Fruit fly (Drosophila melanogaster): ENCODE results near the gene CG3847.
A peak's percentile ranks its signal among the peaks of the same experiment; 100 is the strongest.

The CG3847 gene

DNA sequence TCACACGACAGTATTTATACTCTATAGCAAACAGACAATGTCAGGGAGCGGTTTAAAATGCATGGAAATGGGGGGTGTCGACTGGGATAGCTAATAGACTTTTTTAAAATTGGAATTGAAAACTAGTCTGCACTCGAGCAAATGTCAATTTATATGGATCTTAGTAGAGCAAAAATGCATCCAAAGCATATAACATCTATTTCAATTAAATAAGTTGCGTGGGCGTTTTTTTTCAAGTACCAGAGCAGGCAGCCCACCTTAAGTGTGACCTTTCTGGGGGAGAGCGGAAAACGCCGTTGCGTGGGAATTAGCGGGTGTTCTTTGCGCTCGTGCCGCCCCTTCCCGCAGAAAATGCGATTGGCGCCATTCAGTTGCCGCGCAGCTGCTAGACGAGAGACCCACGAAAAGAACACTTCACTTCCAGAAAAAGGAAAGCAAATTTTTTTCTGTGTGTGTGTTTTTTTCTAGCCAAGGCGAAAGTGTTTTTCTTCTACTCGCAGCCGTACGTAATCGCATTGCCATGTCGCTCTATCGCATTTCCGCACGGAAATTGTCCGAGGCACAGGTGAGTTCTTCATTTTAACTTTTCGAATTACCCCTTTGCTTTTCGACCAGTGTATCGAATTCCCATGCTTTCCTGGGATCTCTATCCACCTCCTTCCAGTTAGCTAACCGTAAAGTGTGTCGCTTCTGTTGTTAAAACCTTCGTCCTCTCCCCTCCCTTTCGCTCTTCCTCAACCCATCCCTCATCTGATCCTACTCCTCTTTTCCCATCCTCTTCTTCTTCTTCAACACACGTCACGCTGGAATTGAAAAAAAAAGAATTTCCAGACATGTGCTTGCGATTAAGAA lies 5.2 kb downstream of the CG3847 start:
- TF ChIP-seq caup (GFP tag; optimal IDR thresholded peaks at IDR 0.05; ENCODE audit: severe bottlenecking), result peak; percentile 46
- no peak for TF ChIP-seq hb (GFP tag; IDR thresholded peaks at IDR 0.05; ENCODE audit: partially characterized antibody)
- TF ChIP-seq CG2116 (GFP tag; optimal IDR thresholded peaks at IDR 0.05), result peak; percentile 58
- TF ChIP-seq sens (GFP tag), result peak; percentile 35
- 0 out of 4 replicates have a peak, but pooled peaks have one; percentile 65 for TF ChIP-seq chinmo (GFP tag; IDR thresholded peaks at IDR 0.05; ENCODE audit: partially characterized antibody)
- TF ChIP-seq CG2120 (GFP tag; optimal IDR thresholded peaks at IDR 0.05), result peak; percentile 5
- TF ChIP-seq Bgb (GFP tag; IDR thresholded peaks at IDR 0.05; ENCODE audit: partially characterized antibody), result peak; percentile 43; the same call in 1 of the 2 replicates
- TF ChIP-seq gcm (GFP tag; optimal IDR thresholded peaks at IDR 0.05), result peak; percentile 16
- TF ChIP-seq chn (GFP tag; optimal IDR thresholded peaks at IDR 0.05), result peak; percentile 21
- peak; percentile 13 for TF ChIP-seq CG13624 (GFP tag; optimal IDR thresholded peaks at IDR 0.05)
- 0 out of 2 replicates have a peak, but pooled peaks have one; percentile 24 for TF ChIP-seq MBD-R2 (GFP tag; IDR thresholded peaks at IDR 0.05)
- TF ChIP-seq Pdp1 (GFP tag; optimal IDR thresholded peaks at IDR 0.05), result peak in 1 of 2 experiments; percentile 27
- no peak for TF ChIP-seq Aef1 (GFP tag; IDR thresholded peaks at IDR 0.05)
- peak; percentile 7 for TF ChIP-seq CG2678 (tag; optimal IDR thresholded peaks at IDR 0.05)
- peak; percentile 50; the same call in 1 of the 2 replicates for TF ChIP-seq rib (GFP tag; IDR thresholded peaks at IDR 0.05)
- TF ChIP-seq Xrp1 (GFP tag; IDR thresholded peaks at IDR 0.05), result peak; percentile 27; the same call in 1 of the 2 replicates
- TF ChIP-seq Dref (GFP tag; IDR thresholded peaks at IDR 0.05), result 0 out of 2 replicates have a peak, but pooled peaks have one; percentile 25
- TF ChIP-seq CG15269 (tag; optimal IDR thresholded peaks at IDR 0.05), result no peak
- TF ChIP-seq CG17328 (GFP tag; IDR thresholded peaks at IDR 0.05), result peak; percentile 20; the same call in 1 of the 2 replicates
- no peak for TF ChIP-seq tna (GFP tag; IDR thresholded peaks at IDR 0.05; ENCODE audit: partially characterized antibody)
- peak; percentile 4 for TF ChIP-seq pho (GFP tag; optimal IDR thresholded peaks at IDR 0.05)
- TF ChIP-seq gfzf (GFP tag; optimal IDR thresholded peaks at IDR 0.05), result peak; percentile 90
- TF ChIP-seq CG8290 (GFP tag; optimal IDR thresholded peaks at IDR 0.05), result no peak
- peak in 1 of 2 experiments; percentile 71 for TF ChIP-seq CG8290 (tag; optimal IDR thresholded peaks at IDR 0.05)
- peak; percentile 37 for TF ChIP-seq nom (GFP tag; optimal IDR thresholded peaks at IDR 0.05)
- TF ChIP-seq ase (GFP tag; IDR thresholded peaks at IDR 0.05), result no peak
- TF ChIP-seq slbo (GFP tag; IDR thresholded peaks at IDR 0.05), result peak; percentile 40; the same call in 1 of the 2 replicates
- TF ChIP-seq CG14710 (tag; optimal IDR thresholded peaks at IDR 0.05), result peak; percentile 64
- TF ChIP-seq Ravus (GFP tag; IDR thresholded peaks at IDR 0.05), result no peak
- TF ChIP-seq pnt (GFP tag; optimal IDR thresholded peaks at IDR 0.05), result no peak
- TF ChIP-seq wek (GFP tag; optimal IDR thresholded peaks at IDR 0.05), result peak; percentile 12
- TF ChIP-seq Deaf1 (tag; optimal IDR thresholded peaks at IDR 0.05), result no peak
- peak; percentile 83 for TF ChIP-seq Dp (GFP tag; optimal IDR thresholded peaks at IDR 0.05)
- no peak for TF ChIP-seq Scr (GFP tag; IDR thresholded peaks at IDR 0.05; ENCODE audit: partially characterized antibody)
- TF ChIP-seq CG7987 (GFP tag; optimal IDR thresholded peaks at IDR 0.05), result peak; percentile 33
- no peak for TF ChIP-seq tup (GFP tag; optimal IDR thresholded peaks at IDR 0.05)
- no peak for TF ChIP-seq Drgx (GFP tag; IDR thresholded peaks at IDR 0.05)
- TF ChIP-seq ash1 (GFP tag; optimal IDR thresholded peaks at IDR 0.05), result peak; percentile 15
- 0 out of 2 replicates have a peak, but pooled peaks have one; percentile 29 for TF ChIP-seq CG32767 (GFP tag; IDR thresholded peaks at IDR 0.05)
- peak in 1 of 2 experiments; percentile 14 for TF ChIP-seq insv (GFP tag; optimal IDR thresholded peaks at IDR 0.05)
- peak; percentile 49 for TF ChIP-seq hkb (optimal IDR thresholded peaks at IDR 0.05)
- TF ChIP-seq hkb (GFP tag; IDR thresholded peaks at IDR 0.05), result peak; percentile 39; the same call in 1 of the 2 replicates
- TF ChIP-seq klu (GFP tag; IDR thresholded peaks at IDR 0.05), result peak; percentile 87; the same call in 1 of the 2 replicates
- peak; percentile 11 for TF ChIP-seq ac (GFP tag; optimal IDR thresholded peaks at IDR 0.05)
- peak; percentile 1 for TF ChIP-seq CrebB (tag; optimal IDR thresholded peaks at IDR 0.05)
- no peak for TF ChIP-seq TFAM (GFP tag; optimal IDR thresholded peaks at IDR 0.05)
- TF ChIP-seq Myb (GFP tag; optimal IDR thresholded peaks at IDR 0.05), result peak; percentile 75
- 0 out of 2 replicates have a peak, but pooled peaks have one; percentile 30 for TF ChIP-seq nerfin-2 (GFP tag; IDR thresholded peaks at IDR 0.05; ENCODE audit: partially characterized antibody)
